Worm (Caenorhabditis elegans) whole organism, mixed stage, embryonic: ENCODE data around the gene Y34B4A.10.

Experiments used
- M03D4.4 ChIP-seq: sonication (generic microtip); optimal IDR thresholded peaks from 2 replicates; lab custom pipeline; 2017; ENCODE audit warnings: mild to moderate bottlenecking, missing genetic modification characterization, missing compliant biosample characterization
- blmp-1 ChIP-seq: fragments of 150-350 bp; optimal IDR thresholded peaks from 2 replicates; lab custom pipeline; 2014; ENCODE audit warnings: missing biosample characterization, missing genetic modification characterization
- ceh-39 ChIP-seq: fragments of 150-350 bp; optimal IDR thresholded peaks from 2 replicates; lab custom pipeline; 2014; ENCODE audit warnings: missing biosample characterization, missing genetic modification characterization
- ceh-43 ChIP-seq: fragments of 200-800 bp; sonication (Bioruptor generic); optimal IDR thresholded peaks from 2 replicates; lab custom pipeline; 2018; ENCODE audit warnings: mild to moderate bottlenecking, missing genetic modification characterization, moderate library complexity, missing compliant biosample characterization
- ceh-83 ChIP-seq: fragments of 200-800 bp; sonication (Bioruptor generic); optimal IDR thresholded peaks from 2 replicates; lab custom pipeline; 2018; ENCODE audit warnings: mild to moderate bottlenecking, missing genetic modification characterization, missing compliant biosample characterization
- ces-1 ChIP-seq: fragments of 150-350 bp; optimal IDR thresholded peaks from 2 replicates; lab custom pipeline; 2014; ENCODE audit warnings: missing biosample characterization, missing genetic modification reagents, missing genetic modification characterization
- cnd-1 ChIP-seq: fragments of 200-800 bp; sonication (Bioruptor generic); optimal IDR thresholded peaks from 2 replicates; lab custom pipeline; 2018; ENCODE audit warnings: mild to moderate bottlenecking, missing genetic modification characterization, missing compliant biosample characterization
- elt-1 ChIP-seq: sonication (generic microtip); optimal IDR thresholded peaks from 2 replicates; lab custom pipeline; 2017; ENCODE audit warnings: missing genetic modification characterization, mild to moderate bottlenecking, missing compliant biosample characterization, antibody characterized with exemption, moderate library complexity, borderline replicate concordance; ENCODE audit not compliant: insufficient read depth
- elt-3 ChIP-seq: fragments of 150-350 bp; optimal IDR thresholded peaks from 2 replicates; lab custom pipeline; 2014; ENCODE audit warnings: missing biosample characterization, missing genetic modification characterization
- flh-1 ChIP-seq: fragments of 200-800 bp; sonication (Bioruptor generic); optimal IDR thresholded peaks from 2 replicates; lab custom pipeline; 2018; ENCODE audit warnings: mild to moderate bottlenecking, missing genetic modification characterization, moderate library complexity, missing compliant biosample characterization
- ham-2 ChIP-seq: fragments of 200-800 bp; sonication (Bioruptor generic); optimal IDR thresholded peaks from 2 replicates; lab custom pipeline; 2018; ENCODE audit warnings: mild to moderate bottlenecking, missing genetic modification characterization, missing compliant biosample characterization
- hlh-1 ChIP-seq: fragments of 150-350 bp; optimal IDR thresholded peaks from 2 replicates; lab custom pipeline; 2014; ENCODE audit warnings: missing biosample characterization, missing genetic modification reagents, missing genetic modification characterization
- lin-13 ChIP-seq: fragments of 150-350 bp; optimal IDR thresholded peaks from 2 replicates; lab custom pipeline; 2014; ENCODE audit warnings: missing biosample characterization, missing genetic modification characterization
- lin-32 ChIP-seq: fragments of 200-800 bp; sonication (Bioruptor generic); optimal IDR thresholded peaks from 2 replicates; lab custom pipeline; 2018; ENCODE audit warnings: mild to moderate bottlenecking, missing genetic modification characterization, missing compliant biosample characterization
- lsy-2 ChIP-seq: fragments of 150-350 bp; optimal IDR thresholded peaks from 2 replicates; lab custom pipeline; 2014; ENCODE audit warnings: missing biosample characterization, missing genetic modification characterization
- mab-5 ChIP-seq: fragments of 150-350 bp; optimal IDR thresholded peaks from 2 replicates; lab custom pipeline; 2014; ENCODE audit warnings: missing biosample characterization, missing genetic modification characterization
- mep-1 ChIP-seq: fragments of 150-350 bp; optimal IDR thresholded peaks from 2 replicates; lab custom pipeline; 2017; ENCODE audit warnings: missing biosample characterization, missing genetic modification reagents, missing genetic modification characterization, inconsistent platforms
- mls-2 ChIP-seq: sonication (generic microtip); optimal IDR thresholded peaks from 2 replicates; lab custom pipeline; 2016; ENCODE audit warnings: mild to moderate bottlenecking, missing genetic modification characterization, moderate library complexity, missing compliant biosample characterization
- nhr-12 ChIP-seq: fragments of 150-350 bp; optimal IDR thresholded peaks from 2 replicates; lab custom pipeline; 2014; ENCODE audit warnings: missing biosample characterization, missing genetic modification characterization
- nhr-2 ChIP-seq: fragments of 150-350 bp; optimal IDR thresholded peaks from 2 replicates; lab custom pipeline; 2014; ENCODE audit warnings: missing biosample characterization, missing genetic modification characterization
- nhr-237 ChIP-seq: fragments of 150-350 bp; optimal IDR thresholded peaks from 2 replicates; lab custom pipeline; 2014; ENCODE audit warnings: missing biosample characterization, missing genetic modification characterization
- nhr-28 ChIP-seq: fragments of 150-350 bp; optimal IDR thresholded peaks from 2 replicates; lab custom pipeline; 2014; ENCODE audit warnings: missing biosample characterization, missing genetic modification characterization
- nhr-76 ChIP-seq: sonication (generic microtip); optimal IDR thresholded peaks from 2 replicates; lab custom pipeline; 2017; ENCODE audit warnings: missing biosample characterization, missing genetic modification characterization
- pha-4 ChIP-seq: fragments of 150-350 bp; optimal IDR thresholded peaks from 2 replicates; lab custom pipeline; 2018; ENCODE audit warnings: missing biosample characterization, missing genetic modification reagents, missing genetic modification characterization
- sem-2 ChIP-seq: fragments of 200-800 bp; sonication (Bioruptor generic); optimal IDR thresholded peaks from 2 replicates; lab custom pipeline; 2018; ENCODE audit warnings: mild to moderate bottlenecking, missing genetic modification characterization, missing compliant biosample characterization
- snpc-4 ChIP-seq: fragments of 150-350 bp; optimal IDR thresholded peaks from 2 replicates; lab custom pipeline; 2014; ENCODE audit warnings: missing biosample characterization, missing genetic modification characterization
- sptf-1 ChIP-seq: sonication (generic microtip); optimal IDR thresholded peaks from 2 replicates; lab custom pipeline; 2017; ENCODE audit warnings: mild to moderate bottlenecking, missing genetic modification characterization, moderate library complexity, missing compliant biosample characterization
- tbx-8 ChIP-seq: fragments of 200-800 bp; sonication (Bioruptor generic); optimal IDR thresholded peaks from 2 replicates; lab custom pipeline; 2018; ENCODE audit warnings: mild to moderate bottlenecking, missing genetic modification characterization, moderate library complexity, missing compliant biosample characterization
- unc-120 ChIP-seq: sonication (generic microtip); optimal IDR thresholded peaks from 2 replicates; lab custom pipeline; 2017; ENCODE audit warnings: missing genetic modification characterization, missing compliant biosample characterization; ENCODE audit not compliant: poor library complexity, severe bottlenecking
- unc-39 ChIP-seq: fragments of 150-350 bp; optimal IDR thresholded peaks from 2 replicates; lab custom pipeline; 2014; ENCODE audit warnings: missing biosample characterization, missing genetic modification characterization
- unc-62 ChIP-seq: fragments of 150-350 bp; optimal IDR thresholded peaks from 2 replicates; lab custom pipeline; 2014; ENCODE audit warnings: missing biosample characterization, missing genetic modification reagents, missing genetic modification characterization
- zip-8 ChIP-seq: fragments of 150-350 bp; optimal IDR thresholded peaks from 2 replicates; lab custom pipeline; 2014; ENCODE audit warnings: missing biosample characterization, missing genetic modification characterization
- ztf-11 ChIP-seq: fragments of 150-350 bp; optimal IDR thresholded peaks from 2 replicates; lab custom pipeline; 2014; ENCODE audit warnings: missing biosample characterization, missing genetic modification characterization

The Y34B4A.10 gene

ce11 chrX:5254894-5255293 is 5.2 kb downstream of the Y34B4A.10 start, which contains the start of gene nspg-13:
TSS of gene nspg-13 (plus strand) at chrX:5255194.
- no peak for TF ChIP-seq zip-8 (tag; lab: Kevin White, UChicago)
- no peak for TF ChIP-seq blmp-1 (tag; lab: Kevin White, UChicago)
- no peak for TF ChIP-seq unc-62 (GFP tag; lab: Kevin White, UChicago)
- TF ChIP-seq flh-1 = no peak
- TF ChIP-seq snpc-4 (tag; lab: Kevin White, UChicago) = no peak
- no peak for TF ChIP-seq nhr-28
- no peak for TF ChIP-seq lin-13
- no peak for TF ChIP-seq nhr-12
- no peak for TF ChIP-seq ceh-83 (GFP tag; lab: Kevin White, UChicago)
- no peak for TF ChIP-seq nhr-237 (tag; lab: Kevin White, UChicago)
- no peak for TF ChIP-seq ces-1
- TF ChIP-seq ztf-11 = no peak
- TF ChIP-seq mls-2 (tag; lab: Kevin White, UChicago) = no peak
- no peak for TF ChIP-seq tbx-8
- TF ChIP-seq nhr-2 = no peak
- TF ChIP-seq sem-2 (GFP tag; lab: Kevin White, UChicago) = no peak
- no peak for TF ChIP-seq nhr-76 (tag; lab: Kevin White, UChicago)
- TF ChIP-seq M03D4.4 = no peak

ce11 chrX:5255320-5255719 is 5.6 kb downstream of the Y34B4A.10 start:
- TF ChIP-seq nhr-237 (tag; lab: Kevin White, UChicago) (no peak), M03D4.4 (no peak), mls-2 (tag; lab: Kevin White, UChicago) (no peak), ceh-39 (tag; lab: Kevin White, UChicago) (no peak), unc-39 (no peak), nhr-12 (no peak), sem-2 (GFP tag; lab: Kevin White, UChicago) (no peak), nhr-2 (no peak), hlh-1 (tag; lab: Kevin White, UChicago) (no peak), blmp-1 (tag; lab: Kevin White, UChicago) (no peak), elt-3 (tag; lab: Kevin White, UChicago) (no peak), ceh-43 (no peak), zip-8 (tag; lab: Kevin White, UChicago) (no peak), ztf-11 (no peak), flh-1 (no peak)

- no peak for TF ChIP-seq ham-2 (GFP tag; lab: Kevin White, UChicago)
- no peak for TF ChIP-seq lin-32
- no peak for TF ChIP-seq ceh-83 (GFP tag; lab: Kevin White, UChicago)
- no peak for TF ChIP-seq lsy-2
- no peak for TF ChIP-seq sptf-1 (tag; lab: Kevin White, UChicago)
- TF ChIP-seq tbx-8 = no peak
- no peak for TF ChIP-seq unc-120 (tag; lab: Kevin White, UChicago)
- no peak for TF ChIP-seq elt-1 (tag; lab: Kevin White, UChicago)
- TF ChIP-seq unc-62 (GFP tag; lab: Kevin White, UChicago) = no peak
- TF ChIP-seq ztf-11 = no peak
- no peak for TF ChIP-seq zip-8 (tag; lab: Kevin White, UChicago)
- no peak for TF ChIP-seq nhr-12
- TF ChIP-seq ceh-39 (tag; lab: Kevin White, UChicago) = no peak
- TF ChIP-seq, all 35 proteins: peak for 0
Observed at ce11 chrX:5256999-5257398, 7.3 kb downstream of the Y34B4A.10 start, which contains the start of gene nspg-12. TSS of gene nspg-12 (plus strand) at chrX:5257299.

- TF ChIP-seq unc-120 (tag; lab: Kevin White, UChicago) (no peak), tbx-8 (no peak), cnd-1 (tag; lab: Kevin White, UChicago) (no peak), mab-5 (tag; lab: Kevin White, UChicago) (no peak), blmp-1 (tag; lab: Kevin White, UChicago) (no peak), nhr-12 (no peak), unc-39 (no peak), ham-2 (GFP tag; lab: Kevin White, UChicago) (no peak), lin-32 (no peak), lin-13 (no peak), pha-4 (no peak), nhr-2 (no peak), lsy-2 (no peak), ces-1 (no peak), mep-1 (tag; lab: Kevin White, UChicago) (no peak), sem-2 (GFP tag; lab: Kevin White, UChicago) (no peak), mls-2 (tag; lab: Kevin White, UChicago) (no peak), zip-8 (tag; lab: Kevin White, UChicago) (no peak), M03D4.4 (no peak), ceh-43 (no peak)
Observed at ce11 chrX:5260389-5260788, 10.7 kb downstream of the Y34B4A.10 start.
